Worm (Caenorhabditis elegans) whole organism, L4/young adult: ENCODE data around the gene srbc-51.
"Not testable (repeated sequence)": the region's sequence is repeated elsewhere in the genome, so short reads cannot be mapped to it uniquely, and the experiment has no call there.

Experiments
- W03F9.2 ChIP-seq: fragments of 150-350 bp; optimal IDR thresholded peaks from 2 replicates; lab custom pipeline; 2014; ENCODE audit warnings: missing biosample characterization, missing genetic modification characterization
- dao-5 ChIP-seq: sonication (generic microtip); optimal IDR thresholded peaks from 2 replicates; lab custom pipeline; 2016; ENCODE audit warnings: missing genotype, missing genetic modification characterization, moderate library complexity, missing compliant biosample characterization
- him-1 ChIP-seq: sonication (generic microtip); optimal IDR thresholded peaks from 2 replicates; lab custom pipeline; 2016; ENCODE audit warnings: missing genotype, missing genetic modification reagents, missing genetic modification characterization, missing compliant biosample characterization

The srbc-51 gene

ce11 chrV:15826110-15826509 lies at the start of gene srbc-51:
srbc-51 (plus strand) TSS chrV:15826410.
- TF ChIP-seq dao-5 (tag; lab: Kevin White, UChicago) = no peak

DNA sequence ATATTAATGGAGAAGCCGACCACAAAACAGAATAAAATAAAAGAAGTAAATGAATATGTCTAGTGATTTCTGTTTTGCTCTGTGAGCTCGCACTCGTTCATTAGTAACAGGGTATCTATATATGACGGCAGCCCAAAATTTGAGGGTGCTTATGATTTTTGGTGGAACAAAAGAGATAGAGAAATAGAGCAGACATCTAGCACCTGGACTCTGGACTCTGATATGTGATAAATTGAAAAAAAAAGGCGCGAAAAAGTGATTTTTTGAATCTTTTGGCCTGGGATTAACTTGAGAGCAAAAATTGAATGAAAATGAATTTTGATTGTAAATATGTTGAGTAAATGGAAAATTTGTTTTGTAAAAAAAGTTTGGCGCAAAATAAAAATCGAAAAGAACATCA lies 49.6 kb upstream of the srbc-51 start, which contains the start of gene nhr-283:
Gene nhr-283, minus strand, starts transcription at position 101 of the 400 bp plus-strand sequence.
- TF ChIP-seq him-1 (tag; lab: Kevin White, UChicago) (no peak), dao-5 (tag; lab: Kevin White, UChicago) (no peak), W03F9.2 (tag; lab: Kevin White, UChicago) (no peak)

ce11 chrV:15779128-15779729 lies 47.0 kb upstream of the srbc-51 start, which contains the start of the genes nhr-285 and irld-52:
nhr-285 (minus strand) TSS chrV:15779228.
irld-52 (plus strand) TSS chrV:15779679.
- TF ChIP-seq him-1 (tag; lab: Kevin White, UChicago) = no peak
- TF ChIP-seq dao-5 (tag; lab: Kevin White, UChicago) = no peak
- no peak for TF ChIP-seq W03F9.2 (tag; lab: Kevin White, UChicago)

ce11 chrV:15781086-15781485 lies 45.1 kb upstream of the srbc-51 start, which contains the start of gene T26E4.2:
T26E4.2 (plus strand) TSS chrV:15781386.
- no peak for TF ChIP-seq him-1 (tag; lab: Kevin White, UChicago)
- no peak for TF ChIP-seq W03F9.2 (tag; lab: Kevin White, UChicago)
- TF ChIP-seq dao-5 (tag; lab: Kevin White, UChicago) = no peak

DNA sequence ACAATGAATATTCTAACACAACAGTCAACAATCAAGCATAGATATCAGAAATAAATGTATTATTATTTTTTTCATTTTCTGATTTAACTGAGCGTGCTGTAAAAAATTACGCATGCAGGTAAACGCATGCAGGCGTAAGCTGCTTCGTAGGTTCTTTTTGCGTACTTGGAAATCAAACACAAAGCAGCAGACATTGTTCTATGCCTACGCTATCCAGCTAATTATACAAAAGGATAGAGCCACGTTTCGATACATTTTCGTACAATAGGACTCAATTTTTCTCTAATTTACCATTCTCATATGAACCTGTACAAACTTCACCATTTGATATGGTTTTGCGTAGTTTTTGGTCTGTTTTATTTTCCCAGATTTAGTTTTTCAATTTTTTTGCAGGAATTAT lies 43.7 kb upstream of the srbc-51 start, which contains the start of gene T26E4.3:
Gene T26E4.3, plus strand, starts transcription at position 301 of the 400 bp plus-strand sequence.
- TF ChIP-seq him-1 (tag; lab: Kevin White, UChicago) (no peak), W03F9.2 (tag; lab: Kevin White, UChicago) (no peak), dao-5 (tag; lab: Kevin White, UChicago) (no peak)

DNA sequence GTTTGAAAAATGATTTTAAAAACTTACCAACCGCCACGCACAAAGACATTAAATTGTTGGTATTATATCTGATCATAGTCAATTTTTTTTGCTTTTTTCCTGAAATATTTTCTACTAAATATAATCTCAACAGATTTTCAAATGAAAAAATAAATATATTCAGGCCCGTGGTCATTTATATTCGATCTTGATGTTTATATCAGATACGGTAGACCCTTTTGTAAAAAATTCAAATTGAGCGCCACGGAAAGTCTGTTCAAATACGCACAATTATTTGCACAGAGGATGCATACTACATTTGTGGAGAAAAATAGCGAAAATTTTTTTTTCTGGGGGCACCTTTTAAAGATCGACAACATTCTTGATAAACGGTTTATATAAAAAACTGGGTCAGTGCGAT lies 33.8 kb upstream of the srbc-51 start, which contains the start of gene T26E4.4:
Gene T26E4.4, minus strand, starts transcription at position 101 of the 400 bp plus-strand sequence.
- TF ChIP-seq W03F9.2 (tag; lab: Kevin White, UChicago) (no peak), him-1 (tag; lab: Kevin White, UChicago) (no peak), dao-5 (tag; lab: Kevin White, UChicago) (no peak)

- TF ChIP-seq dao-5 (tag; lab: Kevin White, UChicago) (no peak), him-1 (tag; lab: Kevin White, UChicago) (no peak), W03F9.2 (tag; lab: Kevin White, UChicago) (no peak)
Observed at ce11 chrV:15793270-15793669, 32.9 kb upstream of the srbc-51 start, which contains the start of gene T26E4.7. T26E4.7 (plus strand) TSS chrV:15793570.

- TF ChIP-seq W03F9.2 (tag; lab: Kevin White, UChicago) (no peak), dao-5 (tag; lab: Kevin White, UChicago) (no peak), him-1 (tag; lab: Kevin White, UChicago) (no peak)
Observed at ce11 chrV:15796087-15796486, 30.1 kb upstream of the srbc-51 start, which contains the start of gene nhr-223. nhr-223 (plus strand) TSS chrV:15796387.

DNA sequence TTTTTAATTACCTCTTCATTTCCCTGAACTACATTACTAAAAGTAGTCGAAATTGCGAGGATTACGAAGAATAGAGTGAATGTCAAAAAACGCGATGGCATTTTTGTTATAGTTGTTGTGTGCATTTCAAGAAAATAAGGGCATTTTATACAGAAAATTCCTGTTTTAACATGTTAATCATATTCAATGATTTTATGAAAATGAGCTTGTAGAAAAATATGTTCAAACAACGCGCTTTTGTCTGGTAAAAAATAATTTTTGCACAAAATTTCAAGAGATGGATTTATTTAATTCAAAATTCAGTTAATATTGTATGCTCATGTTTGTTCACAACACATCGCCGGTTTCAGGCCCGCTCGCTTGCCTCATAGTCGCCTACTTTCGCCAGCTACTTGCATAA lies 28.1 kb upstream of the srbc-51 start, which contains the start of gene T26E4.10:
Gene T26E4.10, minus strand, starts transcription at position 101 of the 400 bp plus-strand sequence.
- no peak for TF ChIP-seq W03F9.2 (tag; lab: Kevin White, UChicago)

- not testable (repeated sequence) for TF ChIP-seq W03F9.2, dao-5, him-1 (tag; lab: Kevin White, UChicago)
Observed at ce11 chrV:15802623-15803022, 23.6 kb upstream of the srbc-51 start, which contains the start of gene T26E4.9. T26E4.9 (minus strand) TSS chrV:15802723.

DNA sequence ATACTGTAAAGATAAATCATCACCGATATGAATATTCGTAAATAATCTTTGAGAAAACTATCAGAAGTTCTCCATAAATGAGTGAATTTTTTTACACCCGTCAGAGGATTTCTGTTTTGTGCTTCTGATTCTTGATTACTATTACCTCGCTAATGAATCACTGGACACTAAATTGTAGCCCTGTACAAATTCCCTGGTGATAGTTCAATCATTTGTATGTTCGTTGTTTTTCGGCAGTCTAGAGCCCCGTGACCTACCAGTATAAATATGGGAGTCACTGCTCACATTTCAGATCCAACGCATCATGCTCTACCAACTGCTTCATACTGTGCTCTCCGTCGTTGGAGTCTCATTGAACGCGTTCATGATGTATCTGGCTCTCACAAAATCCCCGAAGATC lies 23.1 kb upstream of the srbc-51 start, which contains the start of gene srd-27:
Gene srd-27, plus strand, starts transcription at position 301 of the 400 bp plus-strand sequence.
- not testable (repeated sequence) for TF ChIP-seq dao-5, W03F9.2, him-1 (tag; lab: Kevin White, UChicago)

- TF ChIP-seq him-1, W03F9.2, dao-5 (tag; lab: Kevin White, UChicago): not testable (repeated sequence)
Observed at ce11 chrV:15803748-15804147, 22.5 kb upstream of the srbc-51 start, which contains the start of gene T26E4.18. T26E4.18 (minus strand) TSS chrV:15803848.

- TF ChIP-seq dao-5, W03F9.2, him-1 (tag; lab: Kevin White, UChicago): not testable (repeated sequence)
Observed at ce11 chrV:15807420-15807819, 18.8 kb upstream of the srbc-51 start, which contains the start of gene srsx-38. srsx-38 (minus strand) TSS chrV:15807520.
